Fruit fly (Drosophila melanogaster) whole organism, embryonic: ENCODE measurements around the gene CG8300.

Experiments used
- Antp ChIP-seq: fragments of 200-800 bp; sonication (Bioruptor generic); optimal IDR thresholded peaks from 3 replicates; lab custom pipeline; 2016; ENCODE audit warnings: missing biosample characterization, missing genetic modification characterization
- BEAF-32 ChIP-seq: fragments of 200-800 bp; sonication (Bioruptor generic); optimal IDR thresholded peaks from 3 replicates; lab custom pipeline; 2017; ENCODE audit warnings: missing biosample characterization, missing genetic modification characterization, mild to moderate bottlenecking, moderate library complexity, missing genetic modification reagents
- BtbVII ChIP-seq: fragments of 200-800 bp; sonication (Bioruptor generic); optimal IDR thresholded peaks from 3 replicates; lab custom pipeline; 2017; ENCODE audit warnings: missing biosample characterization, mild to moderate bottlenecking, missing genetic modification characterization
- CG1024 ChIP-seq: fragments of 200-800 bp; sonication (Bioruptor generic); IDR thresholded peaks from 2 replicates; pipeline ENCODE4 v1.3.6; 2022; ENCODE audit warnings: missing biosample characterization, missing genetic modification characterization
- CG10267 ChIP-seq: fragments of 200-800 bp; sonication (Bioruptor generic); optimal IDR thresholded peaks from 2 replicates; lab custom pipeline; 2018; ENCODE audit warnings: missing biosample characterization, mild to moderate bottlenecking, missing genetic modification characterization, moderate library complexity
- CG10462 ChIP-seq: fragments of 200-800 bp; sonication (Bioruptor generic); optimal IDR thresholded peaks from 2 replicates; lab custom pipeline; 2016; ENCODE audit warnings: missing biosample characterization, missing genetic modification characterization
- CG11085 ChIP-seq: fragments of 200-800 bp; sonication (Bioruptor generic); IDR thresholded peaks from 2 replicates; pipeline ENCODE4 v1.3.6; 2022; ENCODE audit warnings: missing biosample characterization, missing genetic modification characterization
- CG12942 ChIP-seq: fragments of 200-800 bp; sonication (Bioruptor generic); optimal IDR thresholded peaks from 3 replicates; lab custom pipeline; 2016; ENCODE audit warnings: missing biosample characterization, missing genetic modification characterization
- CG14710 ChIP-seq: fragments of 200-800 bp; sonication (Bioruptor generic); optimal IDR thresholded peaks from 3 replicates; lab custom pipeline; 2019; ENCODE audit warnings: missing biosample characterization, mild to moderate bottlenecking, missing genetic modification characterization, moderate library complexity
- CG1602 ChIP-seq: fragments of 200-800 bp; sonication (Bioruptor generic); optimal IDR thresholded peaks from 3 replicates; lab custom pipeline; 2016; ENCODE audit warnings: missing biosample characterization, missing genetic modification characterization
- CG17361 ChIP-seq: fragments of 200-800 bp; sonication (Bioruptor generic); IDR thresholded peaks from 3 replicates; pipeline ENCODE4 v1.3.6; 2022; ENCODE audit warnings: missing biosample characterization, missing genetic modification characterization
- CG2202 ChIP-seq: fragments of 200-800 bp; sonication (Bioruptor generic); optimal IDR thresholded peaks from 2 replicates; lab custom pipeline; 2018; ENCODE audit warnings: missing biosample characterization, mild to moderate bottlenecking, missing genetic modification characterization
- CG32532 ChIP-seq: fragments of 200-800 bp; sonication (Bioruptor generic); IDR thresholded peaks from 2 replicates; pipeline ENCODE4 v1.3.6; 2022; ENCODE audit warnings: missing biosample characterization, missing genetic modification characterization
- CG4328 ChIP-seq: fragments of 200-800 bp; sonication (Bioruptor generic); optimal IDR thresholded peaks from 3 replicates; lab custom pipeline; 2017; ENCODE audit warnings: missing biosample characterization, missing genetic modification reagents, missing genetic modification characterization
- CG5180 ChIP-seq: fragments of 200-800 bp; sonication (Bioruptor generic); optimal IDR thresholded peaks from 3 replicates; lab custom pipeline; 2017; ENCODE audit warnings: missing biosample characterization, missing genetic modification characterization, mild to moderate bottlenecking, moderate library complexity, missing genetic modification reagents
- CG5953 ChIP-seq: fragments of 200-800 bp; sonication (Bioruptor generic); IDR thresholded peaks from 2 replicates; pipeline ENCODE4 v1.3.6; 2022; ENCODE audit warnings: missing biosample characterization, missing genetic modification characterization
- CG6683 ChIP-seq: fragments of 200-800 bp; sonication (Bioruptor generic); optimal IDR thresholded peaks from 2 replicates; lab custom pipeline; 2017; ENCODE audit warnings: missing biosample characterization, mild to moderate bottlenecking, missing genetic modification characterization, missing genetic modification reagents
- CG7357 ChIP-seq: fragments of 200-800 bp; sonication (Bioruptor generic); IDR thresholded peaks from 3 replicates; pipeline ENCODE4 v1.3.6; 2022; ENCODE audit warnings: missing biosample characterization, missing genetic modification characterization
- CG8388 ChIP-seq: fragments of 200-800 bp; sonication (Bioruptor generic); optimal IDR thresholded peaks from 2 replicates; lab custom pipeline; 2019; ENCODE audit warnings: missing biosample characterization, mild to moderate bottlenecking, missing genetic modification characterization, moderate library complexity
- CG8478 ChIP-seq: fragments of >200 bp; optimal IDR thresholded peaks from 2 replicates; lab custom pipeline; 2018
- CG8765 ChIP-seq: fragments of 200-800 bp; sonication (Bioruptor generic); IDR thresholded peaks from 2 replicates; pipeline ENCODE4 v1.3.6; 2022; ENCODE audit warnings: missing biosample characterization, missing genetic modification characterization
- CG9727 ChIP-seq: fragments of 200-800 bp; sonication (Bioruptor generic); optimal IDR thresholded peaks from 3 replicates; lab custom pipeline; 2017; ENCODE audit warnings: missing biosample characterization, mild to moderate bottlenecking, missing genetic modification characterization
- Camta ChIP-seq: fragments of 200-800 bp; sonication (Bioruptor generic); optimal IDR thresholded peaks from 2 replicates; lab custom pipeline; 2016; ENCODE audit warnings: missing biosample characterization, missing genetic modification characterization
- D ChIP-seq, 2 experiments: fragments of 200-800 bp in 1 of 2; fragments of >200 bp in 1 of 2; sonication (Bioruptor generic) in 1 of 2; optimal IDR thresholded peaks; 2 replicates in 1 of 2; 3 replicates in 1 of 2; lab custom pipeline; 2017; ENCODE audit warnings: mild to moderate bottlenecking in 1 of 2, missing biosample characterization in 1 of 2, missing genetic modification characterization in 1 of 2, missing genetic modification reagents in 1 of 2
- D19B ChIP-seq: fragments of 200-800 bp; sonication (Bioruptor generic); optimal IDR thresholded peaks from 2 replicates; lab custom pipeline; 2017; ENCODE audit warnings: missing biosample characterization, mild to moderate bottlenecking, missing genetic modification characterization
- Dip3 ChIP-seq: fragments of 200-800 bp; sonication (Bioruptor generic); optimal IDR thresholded peaks from 3 replicates; lab custom pipeline; 2016; ENCODE audit warnings: missing biosample characterization, missing genetic modification characterization
- Ets65A ChIP-seq: fragments of 200-800 bp; sonication (Bioruptor generic); peaks from one replicate; lab custom pipeline; 2016; ENCODE audit warnings: missing biosample characterization, missing genetic modification characterization
- Hr51 ChIP-seq, 2 experiments: fragments of 200-800 bp; sonication (Bioruptor generic); optimal IDR thresholded peaks; 2 replicates in 1 of 2; 3 replicates in 1 of 2; lab custom pipeline; 2016 to 2018; ENCODE audit warnings: missing biosample characterization in 2 of 2, missing genetic modification characterization in 2 of 2, mild to moderate bottlenecking in 1 of 2, moderate library complexity in 1 of 2
- Meics ChIP-seq: fragments of 200-800 bp; sonication (Bioruptor generic); optimal IDR thresholded peaks from 2 replicates; lab custom pipeline; 2017; ENCODE audit warnings: missing biosample characterization, mild to moderate bottlenecking, missing genetic modification characterization
- Optix ChIP-seq: fragments of 200-800 bp; sonication (Bioruptor generic); IDR thresholded peaks from 3 replicates; pipeline ENCODE4 v1.3.6; 2022; ENCODE audit warnings: missing biosample characterization, missing genetic modification characterization
- Ravus ChIP-seq: fragments of 200-800 bp; sonication (Bioruptor generic); IDR thresholded peaks from 2 replicates; pipeline ENCODE4 v1.3.6; 2022; ENCODE audit warnings: missing biosample characterization, missing genetic modification characterization
- Stat92E ChIP-seq, 3 experiments: fragments of >200 bp in 2 of 3; fragments of 200-800 bp in 1 of 3; sonication (Bioruptor generic) in 1 of 3; optimal IDR thresholded peaks; 2 replicates each; lab custom pipeline; 2017 to 2019; ENCODE audit warnings: missing biosample characterization in 3 of 3, missing genetic modification characterization in 3 of 3, mild to moderate bottlenecking in 1 of 3, moderate library complexity in 1 of 3
- amos ChIP-seq: fragments of 200-800 bp; sonication (Bioruptor generic); IDR thresholded peaks from 2 replicates; pipeline ENCODE4 v1.3.6; 2022; ENCODE audit warnings: missing biosample characterization, missing genetic modification characterization; ENCODE audit not compliant: partially characterized antibody
- ara ChIP-seq: fragments of 200-800 bp; sonication (Bioruptor generic); IDR thresholded peaks from 2 replicates; pipeline ENCODE4 v1.3.6; 2022; ENCODE audit warnings: missing biosample characterization, missing genetic modification characterization
- ase ChIP-seq: fragments of 200-800 bp; sonication (Bioruptor generic); IDR thresholded peaks from 3 replicates; pipeline ENCODE4 v1.3.6; 2022; ENCODE audit warnings: missing biosample characterization, missing genetic modification characterization
- ato ChIP-seq: fragments of 200-800 bp; sonication (Bioruptor generic); IDR thresholded peaks from 2 replicates; pipeline ENCODE4 v1.3.6; 2022; ENCODE audit warnings: missing biosample characterization, missing genetic modification characterization; ENCODE audit not compliant: partially characterized antibody
- az2 ChIP-seq: fragments of 200-800 bp; sonication (Bioruptor generic); optimal IDR thresholded peaks from 3 replicates; lab custom pipeline; 2016; ENCODE audit warnings: missing biosample characterization, missing genetic modification characterization
- caup ChIP-seq: fragments of 200-800 bp; sonication (Bioruptor generic); optimal IDR thresholded peaks from 3 replicates; lab custom pipeline; 2017; ENCODE audit warnings: missing biosample characterization, mild to moderate bottlenecking, missing genetic modification characterization, moderate library complexity; ENCODE audit not compliant: severe bottlenecking
- dan ChIP-seq: fragments of 200-800 bp; sonication (Bioruptor generic); IDR thresholded peaks from 2 replicates; pipeline ENCODE4 v1.3.6; 2022; ENCODE audit warnings: missing biosample characterization, missing genetic modification characterization
- danr ChIP-seq: fragments of 200-800 bp; sonication (Bioruptor generic); IDR thresholded peaks from 2 replicates; pipeline ENCODE4 v1.3.6; 2022; ENCODE audit warnings: missing biosample characterization, missing genetic modification characterization
- dati ChIP-seq: fragments of 200-800 bp; sonication (Bioruptor generic); IDR thresholded peaks from 2 replicates; pipeline ENCODE4 v1.3.6; 2022; ENCODE audit warnings: missing biosample characterization, missing genetic modification characterization
- fu2 ChIP-seq: fragments of 200-800 bp; sonication (Bioruptor generic); optimal IDR thresholded peaks from 2 replicates; lab custom pipeline; 2016; ENCODE audit warnings: missing biosample characterization, missing genetic modification characterization
- grau ChIP-seq: fragments of 200-800 bp; optimal IDR thresholded peaks from 3 replicates; lab custom pipeline; 2019; ENCODE audit warnings: missing biosample characterization, mild to moderate bottlenecking, missing genetic modification characterization, moderate library complexity
- gsb ChIP-seq: fragments of 200-800 bp; sonication (Bioruptor generic); IDR thresholded peaks from 2 replicates; pipeline ENCODE4 v1.3.6; 2022; ENCODE audit warnings: missing biosample characterization, missing genetic modification characterization
- hbn ChIP-seq: fragments of 200-800 bp; sonication (Bioruptor generic); IDR thresholded peaks from 2 replicates; pipeline ENCODE4 v1.3.6; 2022; ENCODE audit warnings: missing biosample characterization, missing genetic modification characterization; ENCODE audit not compliant: partially characterized antibody
- lbe ChIP-seq: fragments of 200-800 bp; sonication (Bioruptor generic); optimal IDR thresholded peaks from 2 replicates; lab custom pipeline; 2016; ENCODE audit warnings: missing biosample characterization, mild to moderate bottlenecking, missing genetic modification characterization
- phol ChIP-seq: fragments of 200-800 bp; sonication (Bioruptor generic); optimal IDR thresholded peaks from 3 replicates; lab custom pipeline; 2018; ENCODE audit warnings: missing biosample characterization, mild to moderate bottlenecking, missing genetic modification characterization, moderate library complexity
- row ChIP-seq: fragments of 200-800 bp; sonication (Bioruptor generic); IDR thresholded peaks from 3 replicates; pipeline ENCODE4 v1.3.6; 2022; ENCODE audit warnings: missing biosample characterization, missing genetic modification characterization
- shn ChIP-seq: fragments of 200-800 bp; sonication (Bioruptor generic); optimal IDR thresholded peaks from 3 replicates; lab custom pipeline; 2016; ENCODE audit warnings: missing biosample characterization, missing genetic modification characterization
- sima ChIP-seq: fragments of 200-800 bp; sonication (Bioruptor generic); optimal IDR thresholded peaks from 2 replicates; lab custom pipeline; 2016; ENCODE audit warnings: missing biosample characterization, missing genetic modification characterization
- ssp ChIP-seq: fragments of 200-800 bp; sonication (Bioruptor generic); IDR thresholded peaks from 2 replicates; pipeline ENCODE4 v1.3.6; 2022; ENCODE audit warnings: missing biosample characterization, missing genetic modification characterization

CG8300 gene

dm6 chrX:7067248-7067647 lies 37.4 kb upstream of the CG8300 start (continued):
- TF ChIP-seq danr (GFP tag; lab: Robert Waterston, UW) (no peak), ase (GFP tag; lab: Robert Waterston, UW) (no peak), row (peak; percentile 44; the same call in 2 of the 3 replicates), ara (GFP tag; lab: Robert Waterston, UW) (no peak), dati (GFP tag; lab: Robert Waterston, UW) (no peak), CG8388 (no peak), Antp (GFP tag; lab: Kevin White, UChicago) (no peak), phol (tag; lab: Kevin White, UChicago) (no peak), sima (no peak), D (optimal IDR thresholded peaks at IDR 0.05; lab: Kevin White, UChicago) (no peak), D (GFP tag; optimal IDR thresholded peaks at IDR 0.05; lab: Kevin White, UChicago) (no peak), CG1602 (GFP tag; lab: Kevin White, UChicago) (no peak), CG32532 (GFP tag; lab: Robert Waterston, UW) (no peak), Dip3 (no peak), lbe (GFP tag; lab: Kevin White, UChicago) (peak; percentile 14), Meics (GFP tag; lab: Kevin White, UChicago) (peak; percentile 33), Camta (GFP tag; lab: Kevin White, UChicago) (no peak), BEAF-32 (GFP tag; lab: Kevin White, UChicago) (no peak), CG12942 (GFP tag; lab: Kevin White, UChicago) (no peak), CG8765 (GFP tag; lab: Robert Waterston, UW) (no peak), CG11085 (GFP tag; lab: Robert Waterston, UW) (no peak), hbn (no peak), Ravus (GFP tag; lab: Robert Waterston, UW) (no peak), ato (GFP tag; lab: Robert Waterston, UW) (no peak), gsb (GFP tag; lab: Robert Waterston, UW) (no peak), grau (tag; lab: Kevin White, UChicago) (peak; percentile 47), Hr51 (GFP tag; optimal IDR thresholded peaks at IDR 0.05; lab: Kevin White, UChicago) (no peak), CG6683 (no peak), CG7357 (GFP tag; lab: Robert Waterston, UW) (no peak), CG5953 (no peak), caup (GFP tag; lab: Kevin White, UChicago) (peak; percentile 16), fu2 (GFP tag; lab: Kevin White, UChicago) (no peak), CG14710 (no peak), az2 (no peak), BtbVII (GFP tag; lab: Kevin White, UChicago) (peak; percentile 7), CG8478 (lab: Kevin White, UChicago) (no peak), CG2202 (no peak), Optix (no peak), CG10462 (no peak), Stat92E (GFP tag; optimal IDR thresholded peaks at IDR 0.05; lab: Kevin White, UChicago) (no peak), CG9727 (GFP tag; lab: Kevin White, UChicago) (peak; percentile 32), shn (no peak), amos (GFP tag; lab: Robert Waterston, UW) (no peak), D19B (GFP tag; lab: Kevin White, UChicago) (peak; percentile 20), CG4328 (GFP tag; lab: Kevin White, UChicago) (no peak), Ets65A (GFP tag; lab: Kevin White, UChicago) (no peak), CG5180 (GFP tag; lab: Kevin White, UChicago) (no peak), CG1024 (GFP tag; lab: Robert Waterston, UW) (no peak), CG17361 (GFP tag; lab: Robert Waterston, UW) (0 out of 3 replicates have a peak, but pooled peaks have one; percentile 13), dan (GFP tag; lab: Robert Waterston, UW) (no peak), ssp (GFP tag; lab: Robert Waterston, UW) (no peak), CG10267 (tag; lab: Kevin White, UChicago) (no peak)
